Worm (Caenorhabditis elegans) whole organism, late embryonic: ENCODE measurements around the gene nhr-99.

ENCODE experiments used
- ama-1 ChIP-seq: fragments of 150-350 bp; optimal IDR thresholded peaks from 2 replicates; lab custom pipeline; 2014
- ceh-19 ChIP-seq: fragments of 200-800 bp; sonication (Bioruptor generic); optimal IDR thresholded peaks from 2 replicates; lab custom pipeline; 2018; ENCODE audit warnings: mild to moderate bottlenecking, missing genetic modification characterization, missing compliant biosample characterization
- ceh-34 ChIP-seq: sonication (generic microtip); optimal IDR thresholded peaks from 2 replicates; lab custom pipeline; 2016; ENCODE audit warnings: mild to moderate bottlenecking, missing genetic modification characterization, missing compliant biosample characterization
- ceh-45 ChIP-seq: fragments of 200-800 bp; sonication (Bioruptor generic); IDR thresholded peaks from 2 replicates; pipeline ENCODE4 v1.3.6; 2022; ENCODE audit warnings: missing genetic modification reagents, missing genetic modification characterization, missing compliant biosample characterization
- che-1 ChIP-seq: sonication (generic microtip); optimal IDR thresholded peaks from 2 replicates; lab custom pipeline; 2016; ENCODE audit warnings: mild to moderate bottlenecking, missing genetic modification characterization, missing compliant biosample characterization
- nhr-11 ChIP-seq: fragments of 150-350 bp; optimal IDR thresholded peaks from 2 replicates; lab custom pipeline; 2014; ENCODE audit warnings: missing biosample characterization, missing genetic modification characterization
- nhr-232 ChIP-seq: sonication (generic microtip); optimal IDR thresholded peaks from 2 replicates; lab custom pipeline; 2016; ENCODE audit warnings: missing genetic modification characterization, missing compliant biosample characterization
- tbx-2 ChIP-seq: sonication (generic microtip); optimal IDR thresholded peaks from 2 replicates; lab custom pipeline; 2016; ENCODE audit warnings: missing genetic modification characterization, missing compliant biosample characterization
- zip-5 ChIP-seq: sonication (generic microtip); optimal IDR thresholded peaks from 2 replicates; lab custom pipeline; 2016; ENCODE audit warnings: missing genetic modification characterization, missing compliant biosample characterization

DNA sequence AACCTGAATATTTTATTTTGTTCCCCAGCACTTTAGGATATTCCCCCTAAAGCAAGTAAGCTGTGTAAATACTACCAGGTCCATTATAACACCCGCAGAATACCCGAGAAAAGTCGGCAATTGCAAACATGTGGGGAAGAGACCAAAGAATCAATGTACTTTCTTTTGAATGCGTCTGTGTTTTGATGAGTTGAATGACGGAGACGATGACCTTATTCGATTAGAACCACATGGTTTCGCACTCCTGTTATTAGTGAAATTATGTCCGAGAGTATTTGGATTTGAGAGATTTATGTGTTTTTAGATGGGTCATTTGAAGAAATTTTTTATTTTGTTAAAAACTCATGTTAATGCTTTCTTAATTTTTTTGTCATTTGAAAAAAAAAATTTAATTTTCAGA is 9.2 kb upstream of the nhr-99 start:
- TF ChIP-seq tbx-2 (no peak), ceh-45 (GFP tag; lab: Robert Waterston, UW) (no peak), ceh-19 (GFP tag; lab: Kevin White, UChicago) (no peak), zip-5 (tag; lab: Kevin White, UChicago) (no peak), ceh-34 (tag; lab: Kevin White, UChicago) (no peak), ama-1 (no peak), che-1 (no peak), nhr-232 (tag; lab: Kevin White, UChicago) (no peak), nhr-11 (tag; lab: Kevin White, UChicago) (no peak)
